Fruit fly (Drosophila melanogaster): Measurements from ENCODE around the gene CG15386.

DNA sequence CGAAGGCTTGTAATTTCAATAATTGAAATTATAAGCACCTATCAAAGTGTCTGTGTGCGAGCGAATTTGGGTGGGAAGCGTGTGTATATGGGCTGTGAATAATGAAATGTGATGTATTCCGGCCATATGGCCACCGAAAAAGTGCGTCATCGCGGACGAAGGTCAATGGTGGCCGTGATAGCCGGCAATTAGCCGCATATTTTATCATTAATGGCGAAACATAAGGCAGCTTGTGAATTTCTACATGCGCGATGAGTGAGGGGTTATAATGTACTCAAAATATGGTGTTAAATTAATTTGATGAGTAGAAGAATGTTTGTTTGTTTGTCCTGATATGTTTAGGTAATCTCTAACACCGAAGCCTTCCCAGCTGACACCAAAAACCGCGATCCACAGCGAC is 25.6 kb downstream of the CG15386 start:
- TF ChIP-seq Ets65A (GFP tag) (no peak), CG3163 (GFP tag; optimal IDR thresholded peaks at IDR 0.05) (no peak), dm (GFP tag; optimal IDR thresholded peaks at IDR 0.05) (no peak), Sox102F (GFP tag; optimal IDR thresholded peaks at IDR 0.05) (no peak), CG1647 (GFP tag; optimal IDR thresholded peaks at IDR 0.05) (no peak), Lim3 (GFP tag; IDR thresholded peaks at IDR 0.05) (no peak), sens (GFP tag) (no peak), trh (GFP tag; optimal IDR thresholded peaks at IDR 0.05) (no peak), CG18262 (tag; optimal IDR thresholded peaks at IDR 0.05) (no peak)

All from whole organism, embryonic.